Fruit fly (Drosophila melanogaster) whole organism, embryonic: ENCODE data around the gene CG3149.
A peak's percentile ranks its signal among the peaks of the same experiment; 100 is the strongest.

ENCODE experiments used
- Abd-B ChIP-seq: fragments of 200-800 bp; sonication (Bioruptor generic); optimal IDR thresholded peaks from 2 replicates; lab custom pipeline; 2018; ENCODE audit warnings: missing biosample characterization, mild to moderate bottlenecking, missing genetic modification characterization, moderate library complexity
- B-H1 ChIP-seq: fragments of 200-800 bp; sonication (Bioruptor generic); IDR thresholded peaks from 3 replicates; pipeline ENCODE4 v1.3.6; 2022; ENCODE audit warnings: missing biosample characterization, missing genetic modification characterization
- BtbVII ChIP-seq: fragments of 200-800 bp; sonication (Bioruptor generic); optimal IDR thresholded peaks from 3 replicates; lab custom pipeline; 2017; ENCODE audit warnings: missing biosample characterization, mild to moderate bottlenecking, missing genetic modification characterization
- CG10565 ChIP-seq: fragments of 200-800 bp; sonication (Bioruptor generic); optimal IDR thresholded peaks from 3 replicates; lab custom pipeline; 2016; ENCODE audit warnings: missing biosample characterization, mild to moderate bottlenecking, missing genetic modification characterization
- CG11504 ChIP-seq: fragments of 200-800 bp; sonication (Bioruptor generic); optimal IDR thresholded peaks from 3 replicates; lab custom pipeline; 2019; ENCODE audit warnings: missing biosample characterization, mild to moderate bottlenecking, missing genetic modification characterization, moderate library complexity
- CG11723 ChIP-seq: fragments of 200-800 bp; sonication (Bioruptor generic); optimal IDR thresholded peaks from 2 replicates; lab custom pipeline; 2017; ENCODE audit warnings: missing biosample characterization, mild to moderate bottlenecking, missing genetic modification characterization
- CG13287 ChIP-seq: fragments of 200-800 bp; sonication (Bioruptor generic); IDR thresholded peaks from 2 replicates; pipeline ENCODE4 v1.3.6; 2022; ENCODE audit warnings: missing biosample characterization, missing genetic modification characterization; ENCODE audit not compliant: partially characterized antibody
- CG1603 ChIP-seq: fragments of 200-800 bp; sonication (Bioruptor generic); optimal IDR thresholded peaks from 2 replicates; lab custom pipeline; 2019; ENCODE audit warnings: missing biosample characterization, mild to moderate bottlenecking, missing genetic modification characterization, moderate library complexity
- CG1647 ChIP-seq: fragments of 200-800 bp; sonication (Bioruptor generic); optimal IDR thresholded peaks from 3 replicates; lab custom pipeline; 2016; ENCODE audit warnings: missing biosample characterization, missing genetic modification characterization
- CG16863 ChIP-seq: fragments of 200-800 bp; sonication (Bioruptor generic); optimal IDR thresholded peaks from 3 replicates; lab custom pipeline; 2016; ENCODE audit warnings: missing biosample characterization, missing genetic modification characterization
- CG17361 ChIP-seq: fragments of 200-800 bp; sonication (Bioruptor generic); IDR thresholded peaks from 3 replicates; pipeline ENCODE4 v1.3.6; 2022; ENCODE audit warnings: missing biosample characterization, missing genetic modification characterization
- CG17802 ChIP-seq: fragments of 200-800 bp; sonication (Bioruptor generic); optimal IDR thresholded peaks from 2 replicates; lab custom pipeline; 2018; ENCODE audit warnings: missing biosample characterization, mild to moderate bottlenecking, missing genetic modification characterization, moderate library complexity
- CG1832 ChIP-seq: fragments of 200-800 bp; sonication (Bioruptor generic); optimal IDR thresholded peaks from 2 replicates; lab custom pipeline; 2017; ENCODE audit warnings: missing biosample characterization, mild to moderate bottlenecking, missing genetic modification characterization, inconsistent platforms
- CG2199 ChIP-seq: fragments of 200-800 bp; sonication (Bioruptor generic); IDR thresholded peaks from 3 replicates; pipeline ENCODE4 v1.3.6; 2022; ENCODE audit warnings: missing biosample characterization, missing genetic modification characterization
- CG2712 ChIP-seq: fragments of 200-800 bp; optimal IDR thresholded peaks from 3 replicates; lab custom pipeline; 2019; ENCODE audit warnings: missing biosample characterization, mild to moderate bottlenecking, missing genetic modification characterization, moderate library complexity
- CG43689 ChIP-seq: fragments of 200-800 bp; sonication (Bioruptor generic); IDR thresholded peaks from 2 replicates; pipeline ENCODE4 v1.3.6; 2022; ENCODE audit warnings: missing biosample characterization, missing genetic modification characterization
- CG6654 ChIP-seq: fragments of 200-800 bp; sonication (Bioruptor generic); optimal IDR thresholded peaks from 2 replicates; lab custom pipeline; 2017; ENCODE audit warnings: missing biosample characterization, mild to moderate bottlenecking, missing genetic modification characterization
- CG6813 ChIP-seq: fragments of 200-800 bp; sonication (Bioruptor generic); optimal IDR thresholded peaks from 2 replicates; lab custom pipeline; 2017; ENCODE audit warnings: missing biosample characterization, missing genetic modification characterization, mild to moderate bottlenecking, moderate library complexity, missing genetic modification reagents
- CoRest ChIP-seq: fragments of 200-800 bp; sonication (Bioruptor generic); optimal IDR thresholded peaks from 3 replicates; lab custom pipeline; 2018; ENCODE audit warnings: missing biosample characterization, mild to moderate bottlenecking, missing genetic modification characterization, moderate library complexity
- D19A ChIP-seq: fragments of 200-800 bp; optimal IDR thresholded peaks from 3 replicates; lab custom pipeline; 2019; ENCODE audit warnings: missing biosample characterization, mild to moderate bottlenecking, missing genetic modification characterization, moderate library complexity
- D19B ChIP-seq: fragments of 200-800 bp; sonication (Bioruptor generic); optimal IDR thresholded peaks from 2 replicates; lab custom pipeline; 2017; ENCODE audit warnings: missing biosample characterization, mild to moderate bottlenecking, missing genetic modification characterization
- Dek ChIP-seq: fragments of 200-800 bp; sonication (Bioruptor generic); optimal IDR thresholded peaks from 3 replicates; lab custom pipeline; 2019; ENCODE audit warnings: missing biosample characterization, mild to moderate bottlenecking, missing genetic modification characterization, moderate library complexity
- Hr51 ChIP-seq, 2 experiments: fragments of 200-800 bp; sonication (Bioruptor generic); optimal IDR thresholded peaks; 2 replicates in 1 of 2; 3 replicates in 1 of 2; lab custom pipeline; 2016 to 2018; ENCODE audit warnings: missing biosample characterization in 2 of 2, missing genetic modification characterization in 2 of 2, mild to moderate bottlenecking in 1 of 2, moderate library complexity in 1 of 2
- Kr ChIP-seq: fragments of 200-800 bp; sonication (Bioruptor generic); optimal IDR thresholded peaks from 2 replicates; lab custom pipeline; 2017; ENCODE audit warnings: missing biosample characterization, mild to moderate bottlenecking, missing genetic modification characterization
- Nf-YA ChIP-seq: fragments of 200-800 bp; sonication (Bioruptor generic); IDR thresholded peaks from 2 replicates; pipeline ENCODE4 v1.3.6; 2022; ENCODE audit warnings: missing biosample characterization, missing genetic modification characterization
- Nf-YC ChIP-seq: fragments of 200-800 bp; optimal IDR thresholded peaks from 3 replicates; lab custom pipeline; 2019; ENCODE audit warnings: missing biosample characterization, mild to moderate bottlenecking, missing genetic modification characterization, moderate library complexity
- Opbp ChIP-seq: fragments of 200-800 bp; sonication (Bioruptor generic); IDR thresholded peaks from 3 replicates; pipeline ENCODE4 v1.3.6; 2022; ENCODE audit warnings: missing biosample characterization, missing genetic modification characterization; ENCODE audit not compliant: partially characterized antibody
- dimm ChIP-seq: fragments of 200-800 bp; sonication (Bioruptor generic); IDR thresholded peaks from 2 replicates; pipeline ENCODE4 v1.3.6; 2022; ENCODE audit warnings: missing biosample characterization, missing genetic modification characterization
- disco-r ChIP-seq: fragments of 200-800 bp; sonication (Bioruptor generic); optimal IDR thresholded peaks from 2 replicates; lab custom pipeline; 2016; ENCODE audit warnings: missing biosample characterization, missing genetic modification characterization
- dm ChIP-seq: fragments of 200-800 bp; sonication (Bioruptor generic); optimal IDR thresholded peaks from 3 replicates; lab custom pipeline; 2016; ENCODE audit warnings: missing biosample characterization, missing genetic modification characterization
- dpn ChIP-seq, 2 experiments: fragments of 200-800 bp; sonication (Bioruptor generic); optimal IDR thresholded peaks; 3 replicates each; lab custom pipeline; 2016; ENCODE audit warnings: missing biosample characterization in 2 of 2, missing genetic modification characterization in 2 of 2
- eyg ChIP-seq: fragments of 200-800 bp; sonication (Bioruptor generic); optimal IDR thresholded peaks from 3 replicates; lab custom pipeline; 2016; ENCODE audit warnings: missing biosample characterization, missing genetic modification characterization
- fd3F ChIP-seq: fragments of 200-800 bp; sonication (Bioruptor generic); optimal IDR thresholded peaks from 2 replicates; lab custom pipeline; 2018; ENCODE audit warnings: missing biosample characterization, mild to moderate bottlenecking, missing genetic modification characterization, moderate library complexity
- gcm2 ChIP-seq: fragments of 200-800 bp; sonication (Bioruptor generic); optimal IDR thresholded peaks from 2 replicates; lab custom pipeline; 2016; ENCODE audit warnings: missing biosample characterization, missing genetic modification characterization
- ham ChIP-seq: fragments of 200-800 bp; sonication (Bioruptor generic); IDR thresholded peaks from 2 replicates; pipeline ENCODE4 v1.3.6; 2022; ENCODE audit warnings: missing biosample characterization, missing genetic modification characterization
- jing ChIP-seq: fragments of 200-800 bp; sonication (Bioruptor generic); optimal IDR thresholded peaks from 2 replicates; lab custom pipeline; 2018; ENCODE audit warnings: missing biosample characterization, mild to moderate bottlenecking, missing genetic modification characterization
- kay ChIP-seq: fragments of 200-800 bp; sonication (Bioruptor generic); optimal IDR thresholded peaks from 2 replicates; lab custom pipeline; 2016; ENCODE audit warnings: missing biosample characterization, missing genetic modification characterization
- lilli ChIP-seq: fragments of 200-800 bp; sonication (Bioruptor generic); optimal IDR thresholded peaks from 3 replicates; lab custom pipeline; 2016; ENCODE audit warnings: missing biosample characterization, missing genetic modification characterization
- luna ChIP-seq: fragments of 200-800 bp; sonication (Bioruptor generic); optimal IDR thresholded peaks from 2 replicates; lab custom pipeline; 2016; ENCODE audit warnings: missing biosample characterization, missing genetic modification characterization
- mld ChIP-seq: fragments of 200-800 bp; sonication (Bioruptor generic); IDR thresholded peaks from 3 replicates; pipeline ENCODE4 v1.3.6; 2022; ENCODE audit warnings: missing biosample characterization, missing genetic modification characterization; ENCODE audit not compliant: partially characterized antibody
- pan ChIP-seq, 4 experiments: fragments of >200 bp in 3 of 4; fragments of 200-800 bp in 1 of 4; sonication (Bioruptor generic) in 1 of 4; optimal IDR thresholded peaks in 3 of 4; IDR thresholded peaks in 1 of 4; 2 replicates each; pipeline versions ENCODE4 v1.3.6 to Lab custom; 2017 to 2022; ENCODE audit warnings: missing biosample characterization in 2 of 4, missing genetic modification characterization in 2 of 4, mixed read lengths in 1 of 4
- phol ChIP-seq: fragments of 200-800 bp; sonication (Bioruptor generic); optimal IDR thresholded peaks from 3 replicates; lab custom pipeline; 2018; ENCODE audit warnings: missing biosample characterization, mild to moderate bottlenecking, missing genetic modification characterization, moderate library complexity
- prd ChIP-seq, 3 experiments: fragments of >200 bp in 2 of 3; fragments of 200-800 bp in 1 of 3; sonication (Bioruptor generic) in 1 of 3; optimal IDR thresholded peaks in 2 of 3; IDR thresholded peaks in 1 of 3; 2 replicates in 2 of 3; 3 replicates in 1 of 3; pipeline versions ENCODE4 v1.3.6 to Lab custom; 2017 to 2022; ENCODE audit warnings: missing biosample characterization in 1 of 3, missing genetic modification characterization in 1 of 3
- rib ChIP-seq: fragments of 200-800 bp; sonication (Bioruptor generic); IDR thresholded peaks from 2 replicates; pipeline ENCODE4 v1.3.6; 2022; ENCODE audit warnings: missing biosample characterization, missing genetic modification characterization
- sens-2 ChIP-seq: fragments of 200-800 bp; sonication (Bioruptor generic); IDR thresholded peaks from 2 replicates; pipeline ENCODE4 v1.3.6; 2022; ENCODE audit warnings: missing biosample characterization, missing genetic modification characterization
- slp2 ChIP-seq: fragments of 200-800 bp; sonication (Bioruptor generic); optimal IDR thresholded peaks from 2 replicates; lab custom pipeline; 2016; ENCODE audit warnings: missing biosample characterization, missing genetic modification characterization
- unc-4 ChIP-seq: fragments of 200-800 bp; sonication (Bioruptor generic); IDR thresholded peaks from 2 replicates; pipeline ENCODE4 v1.3.6; 2022; ENCODE audit warnings: missing biosample characterization, missing genetic modification characterization; ENCODE audit not compliant: partially characterized antibody

CG3149 gene

dm6 chrX:5672243-5673051 is 22.6 kb downstream of the CG3149 start, which contains the start of gene RpL35 (continued):
- no peak for TF ChIP-seq prd (optimal IDR thresholded peaks at IDR 0.05; lab: Kevin White, UChicago)
- no peak; the same call in 2 of the 3 replicates for TF ChIP-seq prd (GFP tag; IDR thresholded peaks at IDR 0.05; lab: Robert Waterston, UW)
- TF ChIP-seq CG1603 (tag; lab: Kevin White, UChicago) = peak; percentile 55
- TF ChIP-seq CG11504 = no peak
- TF ChIP-seq jing (GFP tag; lab: Kevin White, UChicago) = no peak
- no peak for TF ChIP-seq ham (GFP tag; lab: Robert Waterston, UW)
- peak; percentile 53; the same call in 1 of the 2 replicates for TF ChIP-seq CG13287 (GFP tag; lab: Robert Waterston, UW)
- peak; percentile 73 for TF ChIP-seq BtbVII (GFP tag; lab: Kevin White, UChicago)
- TF ChIP-seq Kr (GFP tag; lab: Kevin White, UChicago) = no peak
- TF ChIP-seq CG6654 = no peak
- no peak for TF ChIP-seq Abd-B
- TF ChIP-seq lilli = peak; percentile 58
- TF ChIP-seq Nf-YA (GFP tag; lab: Robert Waterston, UW) = no peak
- TF ChIP-seq CoRest (tag; lab: Kevin White, UChicago) = no peak
- TF ChIP-seq D19B (GFP tag; lab: Kevin White, UChicago) = peak; percentile 25
- TF ChIP-seq phol (tag; lab: Kevin White, UChicago) = peak; percentile 57
- TF ChIP-seq CG2199 (GFP tag; lab: Robert Waterston, UW) = no peak
- no peak for TF ChIP-seq Dek
- 0 out of 3 replicates have a peak, but pooled peaks have one; percentile 18 for TF ChIP-seq Opbp (GFP tag; lab: Robert Waterston, UW)
- TF ChIP-seq dm = peak; percentile 96
- TF ChIP-seq disco-r = no peak
- TF ChIP-seq CG2712 = peak; percentile 27
- no peak for TF ChIP-seq kay
- no peak for TF ChIP-seq dimm (GFP tag; lab: Robert Waterston, UW)
- TF ChIP-seq D19A (tag; lab: Kevin White, UChicago) = no peak
- TF ChIP-seq pan (optimal IDR thresholded peaks at IDR 0.05; lab: Kevin White, UChicago) = no peak
- peak in 1 of 2 experiments; percentile 9 for TF ChIP-seq pan (GFP tag; optimal IDR thresholded peaks at IDR 0.05 in 1 of 2, IDR thresholded peaks at IDR 0.05 in 1 of 2)
- TF ChIP-seq luna (GFP tag; lab: Kevin White, UChicago) = no peak
- TF ChIP-seq B-H1 (GFP tag; lab: Robert Waterston, UW) = no peak
- TF ChIP-seq CG1832 (GFP tag; lab: Kevin White, UChicago) = no peak
- TF ChIP-seq rib (GFP tag; lab: Robert Waterston, UW) = no peak
- no peak for TF ChIP-seq CG1647 (GFP tag; lab: Kevin White, UChicago)
- TF ChIP-seq mld (GFP tag; lab: Robert Waterston, UW) = no peak
- TF ChIP-seq CG16863 (GFP tag; lab: Kevin White, UChicago) = peak; percentile 3
- TF ChIP-seq CG10565 (GFP tag; lab: Kevin White, UChicago) = no peak
- peak; percentile 10 to 35 for TF ChIP-seq Hr51 (GFP tag; optimal IDR thresholded peaks at IDR 0.05; lab: Kevin White, UChicago)
- TF ChIP-seq CG11723 (GFP tag; lab: Kevin White, UChicago) = no peak
- TF ChIP-seq fd3F = no peak
- TF ChIP-seq gcm2 (GFP tag; lab: Kevin White, UChicago) = peak; percentile 26
- TF ChIP-seq slp2 = no peak
- peak; percentile 30 for TF ChIP-seq Nf-YC (tag; lab: Kevin White, UChicago)
- peak in 1 of 2 experiments; percentile 25 for TF ChIP-seq dpn (GFP tag; optimal IDR thresholded peaks at IDR 0.05; lab: Kevin White, UChicago)
- no peak for TF ChIP-seq CG17802
- TF ChIP-seq unc-4 (GFP tag; lab: Robert Waterston, UW) = 0 out of 2 replicates have a peak, but pooled peaks have one; percentile 47
- no peak for TF ChIP-seq CG43689 (GFP tag; lab: Robert Waterston, UW)
- no peak for TF ChIP-seq sens-2 (GFP tag; lab: Robert Waterston, UW)
- no peak for TF ChIP-seq CG17361 (GFP tag; lab: Robert Waterston, UW)
- peak; percentile 30 for TF ChIP-seq eyg (GFP tag; lab: Kevin White, UChicago)
- TF ChIP-seq CG6813 (GFP tag; lab: Kevin White, UChicago) = peak; percentile 45
